Worm (Caenorhabditis elegans): ENCODE data around the gene F10D7.3.

DNA sequence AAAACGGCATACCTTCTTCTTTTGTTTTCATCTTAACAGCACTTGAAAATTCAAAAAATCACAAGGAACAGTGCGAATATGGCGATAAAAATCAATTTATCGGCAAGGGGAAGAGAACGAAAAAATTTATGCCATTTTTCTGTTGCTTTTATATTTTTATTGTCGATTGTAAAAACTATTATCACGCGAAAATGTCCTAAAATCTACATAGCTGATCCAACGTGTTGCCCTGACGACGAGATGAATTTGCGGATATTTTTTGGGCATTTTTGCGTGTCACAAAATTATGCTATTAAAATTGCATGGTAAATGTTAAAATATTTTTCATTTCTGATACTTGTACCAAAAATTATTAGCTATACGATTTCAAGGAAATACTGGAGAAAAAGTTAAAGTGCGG is 7.5 kb upstream of the F10D7.3 start, which contains the start of gene F10D7.4:
- no peak for TF ChIP-seq syd-9 (tag; optimal IDR thresholded peaks at IDR 0.05)
- TF ChIP-seq unc-42 (tag; optimal IDR thresholded peaks at IDR 0.05), result no peak
- no peak for TF ChIP-seq sox-2 (GFP tag; IDR thresholded peaks at IDR 0.05)
- TF ChIP-seq T23F11.4 (GFP tag; optimal IDR thresholded peaks at IDR 0.05), result no peak
